Fruit fly (Drosophila melanogaster) whole organism: ENCODE measurements around the gene CG9759.

Source experiments
- CG8478 ChIP-seq: fragments of >200 bp; optimal IDR thresholded peaks from 2 replicates; lab custom pipeline; 2018; ENCODE audit warnings: inconsistent platforms
- pan ChIP-seq: fragments of >200 bp; optimal IDR thresholded peaks from 2 replicates; lab custom pipeline; 2017
- psq ChIP-seq: fragments of >200 bp; optimal IDR thresholded peaks from 2 replicates; lab custom pipeline; 2017

- no peak for TF ChIP-seq pan
- no peak for TF ChIP-seq psq (lab: Kevin White, UChicago)
- TF ChIP-seq CG8478 (lab: Kevin White, UChicago) = no peak
Observed at dm6 chr3R:13587697-13588096, 21.3 kb downstream of the CG9759 start, which contains the start of gene CG14370.
